Worm (Caenorhabditis elegans): ENCODE measurements around the gene C33D9.3.

DNA sequence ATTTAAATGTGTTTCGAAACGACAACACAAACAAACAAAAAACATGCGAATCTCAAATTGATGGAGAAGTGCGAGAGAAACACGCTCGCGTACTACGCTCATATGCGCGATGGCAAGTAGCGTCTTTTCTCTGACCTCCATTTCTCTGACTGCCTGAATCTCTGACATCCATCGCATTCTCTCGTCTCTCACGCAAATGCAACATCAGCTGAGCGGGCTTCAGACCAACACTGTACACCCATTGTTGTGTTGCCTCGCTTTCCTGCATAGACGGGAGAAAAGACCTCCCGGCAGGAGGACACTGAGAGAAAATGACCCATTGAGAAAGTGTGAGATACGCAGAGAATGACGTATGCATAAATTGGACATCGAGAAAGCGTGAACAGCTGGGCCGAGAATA, 10.5 kb downstream of the C33D9.3 start:
- TF ChIP-seq gei-8 (GFP tag; optimal IDR thresholded peaks at IDR 0.05) (no peak), cey-2 (tag; optimal IDR thresholded peaks at IDR 0.05; ENCODE audit: borderline replicate concordance, insufficient read depth) (no peak), lir-3 (tag; optimal IDR thresholded peaks at IDR 0.05) (no peak), arid-1 (GFP tag; conservative IDR thresholded peaks at IDR 0.05) (no peak), fos-1 (tag; optimal IDR thresholded peaks at IDR 0.05) (no peak)
